Fruit fly (Drosophila melanogaster) whole organism, embryonic: Measurements from ENCODE around the gene CG6791.

Source experiments
- C15 ChIP-seq: fragments of 200-800 bp; sonication (Bioruptor generic); IDR thresholded peaks from 3 replicates; pipeline ENCODE4 v1.3.6; 2022; ENCODE audit warnings: missing biosample characterization, missing genetic modification characterization
- CG10147 ChIP-seq: fragments of 200-800 bp; sonication (Bioruptor generic); optimal IDR thresholded peaks from 2 replicates; lab custom pipeline; 2019; ENCODE audit warnings: missing biosample characterization, mild to moderate bottlenecking, missing genetic modification characterization, moderate library complexity
- CG10209 ChIP-seq: fragments of 200-800 bp; sonication (Bioruptor generic); optimal IDR thresholded peaks from 3 replicates; lab custom pipeline; 2017; ENCODE audit warnings: missing biosample characterization, mild to moderate bottlenecking, missing genetic modification characterization, missing genetic modification reagents
- CG10654 ChIP-seq: fragments of 200-800 bp; sonication (Bioruptor generic); optimal IDR thresholded peaks from 2 replicates; lab custom pipeline; 2016; ENCODE audit warnings: missing biosample characterization, missing genetic modification characterization
- CG10979 ChIP-seq: fragments of 200-800 bp; sonication (Bioruptor generic); optimal IDR thresholded peaks from 2 replicates; lab custom pipeline; 2018; ENCODE audit warnings: missing biosample characterization, mild to moderate bottlenecking, missing genetic modification characterization, moderate library complexity
- CG11085 ChIP-seq: fragments of 200-800 bp; sonication (Bioruptor generic); IDR thresholded peaks from 2 replicates; pipeline ENCODE4 v1.3.6; 2022; ENCODE audit warnings: missing biosample characterization, missing genetic modification characterization
- CG11093 ChIP-seq: fragments of 200-800 bp; sonication (Bioruptor generic); IDR thresholded peaks from 3 replicates; pipeline ENCODE4 v1.3.6; 2022; ENCODE audit warnings: missing biosample characterization, missing genetic modification characterization
- CG11696 ChIP-seq: fragments of 200-800 bp; sonication (Bioruptor generic); IDR thresholded peaks from 2 replicates; pipeline ENCODE4 v1.3.6; 2022; ENCODE audit warnings: missing biosample characterization, missing genetic modification characterization
- CG12071 ChIP-seq: fragments of 200-800 bp; sonication (Bioruptor generic); optimal IDR thresholded peaks from 3 replicates; lab custom pipeline; 2018; ENCODE audit warnings: missing biosample characterization, mild to moderate bottlenecking, missing genetic modification characterization
- CG15514 ChIP-seq: fragments of 200-800 bp; sonication (Bioruptor generic); optimal IDR thresholded peaks from 3 replicates; lab custom pipeline; 2017; ENCODE audit warnings: missing biosample characterization, missing genetic modification characterization, mild to moderate bottlenecking, moderate library complexity, missing genetic modification reagents
- CG1602 ChIP-seq: fragments of 200-800 bp; sonication (Bioruptor generic); optimal IDR thresholded peaks from 3 replicates; lab custom pipeline; 2016; ENCODE audit warnings: missing biosample characterization, missing genetic modification characterization
- CG1603 ChIP-seq: fragments of 200-800 bp; sonication (Bioruptor generic); optimal IDR thresholded peaks from 2 replicates; lab custom pipeline; 2019; ENCODE audit warnings: missing biosample characterization, mild to moderate bottlenecking, missing genetic modification characterization, moderate library complexity
- CG17612 ChIP-seq: fragments of 200-800 bp; sonication (Bioruptor generic); IDR thresholded peaks from 2 replicates; pipeline ENCODE4 v1.3.6; 2022; ENCODE audit warnings: missing biosample characterization, missing genetic modification characterization
- CG1792 ChIP-seq: fragments of 200-800 bp; sonication (Bioruptor generic); optimal IDR thresholded peaks from 2 replicates; lab custom pipeline; 2016; ENCODE audit warnings: missing biosample characterization, missing genetic modification characterization
- CG1832 ChIP-seq: fragments of 200-800 bp; sonication (Bioruptor generic); optimal IDR thresholded peaks from 2 replicates; lab custom pipeline; 2017; ENCODE audit warnings: missing biosample characterization, mild to moderate bottlenecking, missing genetic modification characterization, inconsistent platforms
- CG2129 ChIP-seq: fragments of 200-800 bp; sonication (Bioruptor generic); IDR thresholded peaks from 2 replicates; pipeline ENCODE4 v1.3.6; 2022; ENCODE audit warnings: missing biosample characterization, missing genetic modification characterization; ENCODE audit not compliant: partially characterized antibody
- CG30020 ChIP-seq: fragments of 200-800 bp; optimal IDR thresholded peaks from 2 replicates; lab custom pipeline; 2019; ENCODE audit warnings: missing biosample characterization, mild to moderate bottlenecking, missing genetic modification characterization, moderate library complexity
- CG32772 ChIP-seq: fragments of 200-800 bp; sonication (Bioruptor generic); IDR thresholded peaks from 2 replicates; pipeline ENCODE4 v1.3.6; 2022; ENCODE audit warnings: missing biosample characterization, missing genetic modification characterization
- CG7745 ChIP-seq: fragments of 200-800 bp; sonication (Bioruptor generic); optimal IDR thresholded peaks from 2 replicates; lab custom pipeline; 2018; ENCODE audit warnings: missing biosample characterization, mild to moderate bottlenecking, missing genetic modification characterization, moderate library complexity
- CG7928 ChIP-seq: fragments of 200-800 bp; sonication (Bioruptor generic); optimal IDR thresholded peaks from 2 replicates; lab custom pipeline; 2017; ENCODE audit warnings: missing biosample characterization, mild to moderate bottlenecking, missing genetic modification characterization
- CG8290 ChIP-seq, 3 experiments: fragments of 200-800 bp; sonication (Bioruptor generic); optimal IDR thresholded peaks; 2 replicates each; lab custom pipeline; 2016 to 2019; ENCODE audit warnings: missing biosample characterization in 3 of 3, missing genetic modification characterization in 3 of 3, mild to moderate bottlenecking in 2 of 3, moderate library complexity in 1 of 3
- CG8765 ChIP-seq: fragments of 200-800 bp; sonication (Bioruptor generic); IDR thresholded peaks from 2 replicates; pipeline ENCODE4 v1.3.6; 2022; ENCODE audit warnings: missing biosample characterization, missing genetic modification characterization
- CG8944 ChIP-seq: fragments of 200-800 bp; sonication (Bioruptor generic); optimal IDR thresholded peaks from 3 replicates; lab custom pipeline; 2016; ENCODE audit warnings: missing biosample characterization, missing genetic modification characterization
- CG9437 ChIP-seq: fragments of 200-800 bp; sonication (Bioruptor generic); optimal IDR thresholded peaks from 2 replicates; lab custom pipeline; 2018; ENCODE audit warnings: missing biosample characterization, mild to moderate bottlenecking, missing genetic modification characterization
- CG9876 ChIP-seq: fragments of 200-800 bp; sonication (Bioruptor generic); optimal IDR thresholded peaks from 2 replicates; lab custom pipeline; 2016; ENCODE audit warnings: missing biosample characterization, missing genetic modification characterization
- Doc2 ChIP-seq: fragments of 200-800 bp; sonication (Bioruptor generic); IDR thresholded peaks from 2 replicates; pipeline ENCODE4 v1.3.6; 2022; ENCODE audit warnings: missing biosample characterization, missing genetic modification characterization
- ERR ChIP-seq: fragments of 200-800 bp; sonication (Bioruptor generic); optimal IDR thresholded peaks from 2 replicates; lab custom pipeline; 2016; ENCODE audit warnings: missing biosample characterization, missing genetic modification characterization
- Elba2 ChIP-seq: fragments of 200-800 bp; sonication (Bioruptor generic); optimal IDR thresholded peaks from 3 replicates; lab custom pipeline; 2016; ENCODE audit warnings: missing biosample characterization, missing genetic modification characterization
- HLH4C ChIP-seq: fragments of 200-800 bp; sonication (Bioruptor generic); IDR thresholded peaks from 3 replicates; pipeline ENCODE4 v1.3.6; 2022; ENCODE audit warnings: missing biosample characterization, missing genetic modification characterization; ENCODE audit not compliant: partially characterized antibody
- Lpt ChIP-seq: fragments of >200 bp; optimal IDR thresholded peaks from 2 replicates; lab custom pipeline; 2018; ENCODE audit warnings: missing biosample characterization, missing genetic modification characterization
- Med ChIP-seq: fragments of 200-800 bp; sonication (Bioruptor generic); peaks from one replicate; lab custom pipeline; 2016; ENCODE audit warnings: missing biosample characterization, missing genetic modification characterization, mild to moderate bottlenecking, inconsistent platforms, moderate library complexity
- PHDP ChIP-seq: fragments of 200-800 bp; sonication (Bioruptor generic); optimal IDR thresholded peaks from 3 replicates; lab custom pipeline; 2018; ENCODE audit warnings: missing biosample characterization, mild to moderate bottlenecking, missing genetic modification characterization, moderate library complexity
- Poxn ChIP-seq: fragments of 200-800 bp; sonication (Bioruptor generic); IDR thresholded peaks from 2 replicates; pipeline ENCODE4 v1.3.6; 2022; ENCODE audit warnings: missing biosample characterization, missing genetic modification characterization
- Scr ChIP-seq: fragments of 200-800 bp; sonication (Bioruptor generic); IDR thresholded peaks from 2 replicates; pipeline ENCODE4 v1.3.6; 2022; ENCODE audit warnings: missing biosample characterization, missing genetic modification characterization; ENCODE audit not compliant: partially characterized antibody
- Spps ChIP-seq: fragments of 200-800 bp; sonication (Bioruptor generic); optimal IDR thresholded peaks from 2 replicates; lab custom pipeline; 2018; ENCODE audit warnings: missing biosample characterization, mild to moderate bottlenecking, missing genetic modification characterization
- ase ChIP-seq: fragments of 200-800 bp; sonication (Bioruptor generic); IDR thresholded peaks from 3 replicates; pipeline ENCODE4 v1.3.6; 2022; ENCODE audit warnings: missing biosample characterization, missing genetic modification characterization
- cato ChIP-seq: fragments of 200-800 bp; sonication (Bioruptor generic); optimal IDR thresholded peaks from 2 replicates; lab custom pipeline; 2016; ENCODE audit warnings: missing biosample characterization, missing genetic modification characterization, borderline replicate concordance
- da ChIP-seq: fragments of 200-800 bp; sonication (Bioruptor generic); optimal IDR thresholded peaks from 2 replicates; lab custom pipeline; 2016; ENCODE audit warnings: missing biosample characterization, missing genetic modification characterization
- danr ChIP-seq: fragments of 200-800 bp; sonication (Bioruptor generic); IDR thresholded peaks from 2 replicates; pipeline ENCODE4 v1.3.6; 2022; ENCODE audit warnings: missing biosample characterization, missing genetic modification characterization
- ewg ChIP-seq: fragments of 200-800 bp; sonication (Bioruptor generic); optimal IDR thresholded peaks from 3 replicates; lab custom pipeline; 2017; ENCODE audit warnings: mild to moderate bottlenecking, missing biosample characterization, missing genetic modification reagents, missing genetic modification characterization
- grau ChIP-seq: fragments of 200-800 bp; optimal IDR thresholded peaks from 3 replicates; lab custom pipeline; 2019; ENCODE audit warnings: missing biosample characterization, mild to moderate bottlenecking, missing genetic modification characterization, moderate library complexity
- grn ChIP-seq: fragments of 200-800 bp; sonication (Bioruptor generic); optimal IDR thresholded peaks from 3 replicates; lab custom pipeline; 2017; ENCODE audit warnings: missing biosample characterization, missing genetic modification characterization
- insv ChIP-seq, 2 experiments: fragments of 200-800 bp; sonication (Bioruptor generic); optimal IDR thresholded peaks; 3 replicates each; lab custom pipeline; 2016 to 2018; ENCODE audit warnings: missing biosample characterization in 2 of 2, missing genetic modification characterization in 2 of 2
- knrl ChIP-seq: fragments of 200-800 bp; sonication (Bioruptor generic); IDR thresholded peaks from 3 replicates; pipeline ENCODE4 v1.3.6; 2022; ENCODE audit warnings: missing biosample characterization, missing genetic modification characterization; ENCODE audit not compliant: partially characterized antibody
- lilli ChIP-seq: fragments of 200-800 bp; sonication (Bioruptor generic); optimal IDR thresholded peaks from 3 replicates; lab custom pipeline; 2016; ENCODE audit warnings: missing biosample characterization, missing genetic modification characterization
- pum ChIP-seq: fragments of 200-800 bp; sonication (Bioruptor generic); optimal IDR thresholded peaks from 2 replicates; lab custom pipeline; 2016; ENCODE audit warnings: missing biosample characterization, missing genetic modification characterization
- trem ChIP-seq: fragments of 200-800 bp; optimal IDR thresholded peaks from 3 replicates; lab custom pipeline; 2019; ENCODE audit warnings: missing biosample characterization, mild to moderate bottlenecking, missing genetic modification characterization, moderate library complexity
- trh ChIP-seq: fragments of 200-800 bp; sonication (Bioruptor generic); optimal IDR thresholded peaks from 2 replicates; lab custom pipeline; 2016; ENCODE audit warnings: missing biosample characterization, missing genetic modification characterization
- vvl ChIP-seq: fragments of 200-800 bp; sonication (Bioruptor generic); IDR thresholded peaks from 2 replicates; pipeline ENCODE4 v1.3.6; 2022; ENCODE audit warnings: missing biosample characterization, missing genetic modification characterization
- zfh1 ChIP-seq: fragments of 200-800 bp; sonication (Bioruptor generic); IDR thresholded peaks from 3 replicates; pipeline ENCODE4 v1.3.6; 2022; ENCODE audit warnings: missing biosample characterization, missing genetic modification characterization

Gene CG6791

DNA sequence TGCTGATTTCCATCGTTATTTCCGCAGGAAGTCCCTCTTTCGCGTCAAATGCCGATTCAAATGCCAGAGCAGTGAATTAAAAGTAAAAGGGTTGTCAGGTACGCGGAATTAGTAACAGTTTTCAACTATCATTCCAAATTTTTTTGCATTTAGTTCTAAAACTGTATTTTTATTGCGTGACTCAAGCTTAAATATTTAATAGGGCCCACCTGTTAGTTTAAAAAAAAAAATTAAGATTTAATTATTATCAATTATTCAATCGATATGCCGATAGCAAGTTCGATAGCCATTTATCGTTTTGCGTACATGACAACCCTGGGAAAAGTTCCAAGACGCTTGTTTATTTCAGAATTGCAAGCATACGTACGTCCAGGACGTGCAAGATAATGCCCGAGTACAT is 33.1 kb upstream of the CG6791 start, which contains the start of gene CG14711 (continued):
- TF ChIP-seq CG7928 (peak; percentile 14), CG15514 (GFP tag; lab: Kevin White, UChicago) (peak; percentile 86), CG9437 (peak; percentile 69), CG8944 (GFP tag; lab: Kevin White, UChicago) (peak; percentile 60), CG10654 (GFP tag; lab: Kevin White, UChicago) (peak; percentile 85), grn (GFP tag; lab: Kevin White, UChicago) (peak; percentile 58), ewg (GFP tag; lab: Kevin White, UChicago) (peak; percentile 66), CG11093 (GFP tag; lab: Robert Waterston, UW) (peak; percentile 59; the same call in 1 of the 3 replicates), Spps (tag; lab: Kevin White, UChicago) (peak; percentile 86), PHDP (tag; lab: Kevin White, UChicago) (peak; percentile 90), CG1603 (tag; lab: Kevin White, UChicago) (peak; percentile 46), CG11085 (GFP tag; lab: Robert Waterston, UW) (peak; percentile 59; the same call in 1 of the 2 replicates), lilli (GFP tag; lab: Kevin White, UChicago) (peak; percentile 91), zfh1 (GFP tag; lab: Robert Waterston, UW) (peak; percentile 82), Med (GFP tag; lab: Kevin White, UChicago) (peak; percentile 94), CG10979 (tag; lab: Kevin White, UChicago) (peak; percentile 81), da (GFP tag; lab: Kevin White, UChicago) (no peak), CG7745 (tag; lab: Kevin White, UChicago) (peak; percentile 47), knrl (GFP tag; lab: Robert Waterston, UW) (peak; percentile 79), CG32772 (GFP tag; lab: Robert Waterston, UW) (peak; percentile 83), ase (GFP tag; lab: Robert Waterston, UW) (peak; percentile 87), HLH4C (peak; percentile 77), trh (GFP tag; lab: Kevin White, UChicago) (peak; percentile 66), Scr (peak; percentile 84), Lpt (no peak), Elba2 (no peak), CG10147 (GFP tag; lab: Kevin White, UChicago) (peak; percentile 79), cato (GFP tag; lab: Kevin White, UChicago) (peak; percentile 72), CG8290 (GFP tag; optimal IDR thresholded peaks at IDR 0.05; lab: Kevin White, UChicago) (peak; percentile 64), CG8290 (tag; optimal IDR thresholded peaks at IDR 0.05; lab: Kevin White, UChicago) (peak in 1 of 2 experiments; percentile 76), CG12071 (GFP tag; lab: Kevin White, UChicago) (no peak), CG1792 (GFP tag; lab: Kevin White, UChicago) (peak; percentile 41), CG8765 (GFP tag; lab: Robert Waterston, UW) (peak; percentile 64; the same call in 1 of the 2 replicates), insv (GFP tag; optimal IDR thresholded peaks at IDR 0.05; lab: Kevin White, UChicago) (peak in 1 of 2 experiments; percentile 63), Poxn (GFP tag; lab: Robert Waterston, UW) (peak; percentile 52; the same call in 1 of the 2 replicates), CG10209 (peak; percentile 75), CG1602 (GFP tag; lab: Kevin White, UChicago) (peak; percentile 85), Doc2 (GFP tag; lab: Robert Waterston, UW) (no peak), grau (tag; lab: Kevin White, UChicago) (peak; percentile 85), pum (GFP tag; lab: Kevin White, UChicago) (peak; percentile 75), CG17612 (GFP tag; lab: Robert Waterston, UW) (peak; percentile 63; the same call in 1 of the 2 replicates), C15 (GFP tag; lab: Robert Waterston, UW) (peak; percentile 82; the same call in 2 of the 3 replicates), ERR (GFP tag; lab: Kevin White, UChicago) (no peak), trem (tag; lab: Kevin White, UChicago) (peak; percentile 86), vvl (GFP tag; lab: Robert Waterston, UW) (peak; percentile 93), CG30020 (tag; lab: Kevin White, UChicago) (peak; percentile 77), CG1832 (GFP tag; lab: Kevin White, UChicago) (no peak), CG11696 (no peak), CG2129 (peak; percentile 61; the same call in 1 of the 2 replicates), CG9876 (GFP tag; lab: Kevin White, UChicago) (peak; percentile 54), danr (GFP tag; lab: Robert Waterston, UW) (peak; percentile 65)
